Worm (Caenorhabditis elegans): ENCODE data around the gene imp-2.

imp-2 gene

ce11 chrIV:11142314-11143227 is 23.9 kb upstream of the imp-2 start, which contains the start of gene skih-2 (continued):
- no peak for TF ChIP-seq aly-2 (tag; optimal IDR thresholded peaks at IDR 0.05)
- peak; percentile 37 for TF ChIP-seq dsc-1 (tag; optimal IDR thresholded peaks at IDR 0.05)
- no peak for TF ChIP-seq sptf-1 (tag; optimal IDR thresholded peaks at IDR 0.05)
- no peak for TF ChIP-seq nhr-84 (tag; optimal IDR thresholded peaks at IDR 0.05)
- TF ChIP-seq egl-13 (tag; optimal IDR thresholded peaks at IDR 0.05): no peak
- no peak for TF ChIP-seq ztf-4 (tag; optimal IDR thresholded peaks at IDR 0.05)
- TF ChIP-seq swsn-7 (tag; optimal IDR thresholded peaks at IDR 0.05): peak; percentile 52
- no peak for TF ChIP-seq lir-3 (tag; optimal IDR thresholded peaks at IDR 0.05; ENCODE audit: poor library complexity)
- no peak for TF ChIP-seq aha-1 (tag; optimal IDR thresholded peaks at IDR 0.05)
- peak; percentile 70 for TF ChIP-seq mep-1 (tag; optimal IDR thresholded peaks at IDR 0.05)
- TF ChIP-seq ceh-8 (GFP tag; optimal IDR thresholded peaks at IDR 0.05): no peak
- TF ChIP-seq nhr-12 (tag; optimal IDR thresholded peaks at IDR 0.05): no peak
- no peak for TF ChIP-seq fkh-8 (tag; optimal IDR thresholded peaks at IDR 0.05)
- peak; percentile 68 for TF ChIP-seq nhr-19 (GFP tag; conservative IDR thresholded peaks at IDR 0.05)
- peak; percentile 49 for TF ChIP-seq tbx-2 (tag; optimal IDR thresholded peaks at IDR 0.05)
- TF ChIP-seq irx-1 (tag; optimal IDR thresholded peaks at IDR 0.05): peak; percentile 40
- peak; percentile 38 for TF ChIP-seq C16A3.4 (tag; optimal IDR thresholded peaks at IDR 0.05)
- no peak for TF ChIP-seq grh-1 (GFP tag; IDR thresholded peaks at IDR 0.05)
- TF ChIP-seq snu-23 (GFP tag; optimal IDR thresholded peaks at IDR 0.05): peak; percentile 55
- TF ChIP-seq ets-5 (GFP tag; IDR thresholded peaks at IDR 0.05): no peak
- no peak for TF ChIP-seq egl-27 (tag; optimal IDR thresholded peaks at IDR 0.05)
- TF ChIP-seq lin-15B (tag; optimal IDR thresholded peaks at IDR 0.05): peak; percentile 32
- TF ChIP-seq nhr-11 (tag; optimal IDR thresholded peaks at IDR 0.05): no peak
- TF ChIP-seq efl-3 (GFP tag; optimal IDR thresholded peaks at IDR 0.05): no peak
- TF ChIP-seq Y116A8C.19 (tag; optimal IDR thresholded peaks at IDR 0.05; ENCODE audit: borderline replicate concordance): no peak
- peak; percentile 64 for TF ChIP-seq nhr-71 (tag; optimal IDR thresholded peaks at IDR 0.05)
- peak; percentile 26 for TF ChIP-seq isw-1 (GFP tag; IDR thresholded peaks at IDR 0.05)
- no peak for TF ChIP-seq fkh-4 (tag; optimal IDR thresholded peaks at IDR 0.05; ENCODE audit: borderline replicate concordance)
- TF ChIP-seq nhr-20 (tag; optimal IDR thresholded peaks at IDR 0.05): peak; percentile 36

- TF ChIP-seq nhr-90 (tag; optimal IDR thresholded peaks at IDR 0.05; ENCODE audit: poor library complexity) (no peak), fos-1 (tag; optimal IDR thresholded peaks at IDR 0.05) (no peak), lir-3 (tag; optimal IDR thresholded peaks at IDR 0.05; ENCODE audit: poor library complexity) (no peak), efl-3 (GFP tag; optimal IDR thresholded peaks at IDR 0.05) (no peak), nhr-84 (tag; optimal IDR thresholded peaks at IDR 0.05) (no peak), mep-1 (tag; optimal IDR thresholded peaks at IDR 0.05) (no peak), mef-2 (tag; optimal IDR thresholded peaks at IDR 0.05) (no peak), ceh-82 (tag; optimal IDR thresholded peaks at IDR 0.05) (no peak), mdl-1 (tag; optimal IDR thresholded peaks at IDR 0.05) (no peak), ama-1 (optimal IDR thresholded peaks at IDR 0.05) (no peak), nhr-11 (tag; optimal IDR thresholded peaks at IDR 0.05) (no peak), mab-9 (GFP tag; IDR thresholded peaks at IDR 0.05) (no peak), zag-1 (tag; optimal IDR thresholded peaks at IDR 0.05) (no peak), aha-1 (tag; optimal IDR thresholded peaks at IDR 0.05) (no peak), snpc-4 (tag; optimal IDR thresholded peaks at IDR 0.05) (no peak), ceh-88 (GFP tag; IDR thresholded peaks at IDR 0.05) (no peak), ets-5 (GFP tag; IDR thresholded peaks at IDR 0.05) (no peak), Y116A8C.19 (tag; optimal IDR thresholded peaks at IDR 0.05; ENCODE audit: borderline replicate concordance) (no peak), unc-98 (GFP tag; IDR thresholded peaks at IDR 0.05) (no peak)
These were observed 12.6 kb upstream of the imp-2 start, which contains the start of gene ard-1 for ce11 chrIV:11131268-11131667. Gene ard-1, plus strand, starts transcription at chrIV:11131279.
